Worm (Caenorhabditis elegans) whole organism, mixed stage, embryonic: Measurements from ENCODE around the gene tsr-1.

Experiments
- lin-32 ChIP-seq: fragments of 200-800 bp; sonication (Bioruptor generic); optimal IDR thresholded peaks from 2 replicates; lab custom pipeline; 2018; ENCODE audit warnings: mild to moderate bottlenecking, missing genetic modification characterization, missing compliant biosample characterization
- nhr-12 ChIP-seq: fragments of 150-350 bp; optimal IDR thresholded peaks from 2 replicates; lab custom pipeline; 2014; ENCODE audit warnings: missing biosample characterization, missing genetic modification characterization
- nhr-76 ChIP-seq: sonication (generic microtip); optimal IDR thresholded peaks from 2 replicates; lab custom pipeline; 2017; ENCODE audit warnings: missing biosample characterization, missing genetic modification characterization

ce11 chrII:2488386-2488785 lies 15.2 kb upstream of the tsr-1 start, which contains the start of gene F53G2.1:
- no peak for TF ChIP-seq lin-32 (GFP tag; lab: Kevin White, UChicago)
- no peak for TF ChIP-seq nhr-12 (tag; lab: Kevin White, UChicago)
- TF ChIP-seq nhr-76 (tag; lab: Kevin White, UChicago) = no peak
